Worm (Caenorhabditis elegans) whole organism, L2 larva: Measurements from ENCODE around the gene ubxn-4.

Source experiments
- Y55F3AM.14 ChIP-seq: fragments of 200-800 bp; sonication (Bioruptor generic); optimal IDR thresholded peaks from 2 replicates; lab custom pipeline; 2018; ENCODE audit warnings: mild to moderate bottlenecking, missing genetic modification characterization, missing compliant biosample characterization
- aly-2 ChIP-seq: fragments of 150-350 bp; optimal IDR thresholded peaks from 2 replicates; lab custom pipeline; 2014; ENCODE audit warnings: missing biosample characterization, missing genetic modification characterization
- lin-13 ChIP-seq: fragments of 150-350 bp; optimal IDR thresholded peaks from 2 replicates; lab custom pipeline; 2014; ENCODE audit warnings: missing biosample characterization, missing genetic modification reagents, missing genetic modification characterization
- lin-39 ChIP-seq: fragments of 150-350 bp; optimal IDR thresholded peaks from 2 replicates; lab custom pipeline; 2014; ENCODE audit warnings: missing biosample characterization, missing genetic modification reagents, missing genetic modification characterization
- mab-5 ChIP-seq: fragments of 150-350 bp; optimal IDR thresholded peaks from 2 replicates; lab custom pipeline; 2014; ENCODE audit warnings: missing biosample characterization, missing genetic modification characterization
- nhr-11 ChIP-seq: fragments of 150-350 bp; optimal IDR thresholded peaks from 2 replicates; lab custom pipeline; 2014; ENCODE audit warnings: missing biosample characterization, missing genetic modification characterization
- snpc-4 ChIP-seq: fragments of 150-350 bp; optimal IDR thresholded peaks from 2 replicates; lab custom pipeline; 2014; ENCODE audit warnings: missing biosample characterization, missing genetic modification characterization
- unc-62 ChIP-seq: fragments of 150-350 bp; optimal IDR thresholded peaks from 2 replicates; lab custom pipeline; 2014; ENCODE audit warnings: missing biosample characterization, missing genetic modification reagents, missing genetic modification characterization
- ztf-11 ChIP-seq: sonication (generic microtip); optimal IDR thresholded peaks from 2 replicates; lab custom pipeline; 2017; ENCODE audit warnings: missing biosample characterization, missing genetic modification characterization

- no peak for TF ChIP-seq lin-13
- no peak for TF ChIP-seq ztf-11 (tag; lab: Kevin White, UChicago)
- TF ChIP-seq lin-39 (tag; lab: Kevin White, UChicago): no peak
- no peak for TF ChIP-seq unc-62 (GFP tag; lab: Kevin White, UChicago)
- no peak for TF ChIP-seq Y55F3AM.14 (GFP tag; lab: Kevin White, UChicago)
- no peak for TF ChIP-seq nhr-11 (tag; lab: Kevin White, UChicago)
- TF ChIP-seq aly-2: no peak
- no peak for TF ChIP-seq mab-5 (tag; lab: Kevin White, UChicago)
- no peak for TF ChIP-seq snpc-4 (tag; lab: Kevin White, UChicago)
Measured at ce11 chrIII:8402633-8403032, 2.7 kb downstream of the ubxn-4 start.
